Worm (Caenorhabditis elegans) whole organism, L3 larva: ENCODE data around the gene K07E3.4.

Experiments
- aly-2 ChIP-seq: fragments of 150-350 bp; optimal IDR thresholded peaks from 2 replicates; lab custom pipeline; 2014; ENCODE audit warnings: missing biosample characterization, missing genetic modification characterization
- egl-27 ChIP-seq: sonication (generic microtip); optimal IDR thresholded peaks from 4 replicates; lab custom pipeline; 2017; ENCODE audit warnings: missing biosample characterization, missing genetic modification reagents, missing genetic modification characterization
- egl-5 ChIP-seq: fragments of 150-350 bp; optimal IDR thresholded peaks from 2 replicates; lab custom pipeline; 2017; ENCODE audit warnings: missing biosample characterization, missing genetic modification reagents, missing genetic modification characterization, inconsistent platforms
- elt-3 ChIP-seq, 3 experiments: fragments of 150-350 bp in 1 of 3; sonication (generic microtip) in 2 of 3; optimal IDR thresholded peaks; 2 replicates in 2 of 3; 4 replicates in 1 of 3; lab custom pipeline; 2014 to 2017; ENCODE audit warnings: missing biosample characterization in 3 of 3, missing genetic modification characterization in 3 of 3
- mdl-1 ChIP-seq: fragments of 150-350 bp; optimal IDR thresholded peaks from 2 replicates; lab custom pipeline; 2014; ENCODE audit warnings: missing biosample characterization, missing genetic modification characterization
- nhr-11 ChIP-seq: fragments of 150-350 bp; optimal IDR thresholded peaks from 2 replicates; lab custom pipeline; 2014; ENCODE audit warnings: missing biosample characterization, missing genetic modification characterization
- nhr-237 ChIP-seq: fragments of 150-350 bp; optimal IDR thresholded peaks from 2 replicates; lab custom pipeline; 2014; ENCODE audit warnings: missing biosample characterization, missing genetic modification characterization
- pha-4 ChIP-seq: fragments of 150-350 bp; optimal IDR thresholded peaks from 2 replicates; lab custom pipeline; 2014; ENCODE audit warnings: missing biosample characterization, missing genetic modification reagents, missing genetic modification characterization
- pqm-1 ChIP-seq: fragments of 150-350 bp; optimal IDR thresholded peaks from 2 replicates; lab custom pipeline; 2017; ENCODE audit warnings: missing biosample characterization, missing genetic modification characterization, inconsistent platforms
- snpc-4 ChIP-seq: fragments of 150-350 bp; optimal IDR thresholded peaks from 2 replicates; lab custom pipeline; 2014; ENCODE audit warnings: missing biosample characterization, missing genetic modification characterization
- unc-39 ChIP-seq: sonication (generic microtip); optimal IDR thresholded peaks from 4 replicates; lab custom pipeline; 2017; ENCODE audit warnings: missing biosample characterization, missing genetic modification characterization
- zag-1 ChIP-seq: fragments of 150-350 bp; optimal IDR thresholded peaks from 2 replicates; lab custom pipeline; 2014; ENCODE audit warnings: missing biosample characterization, missing genetic modification characterization

- TF ChIP-seq zag-1 (tag; lab: Kevin White, UChicago) (peak; percentile 94), pha-4 (peak; percentile 96), nhr-237 (peak; percentile 65), egl-27 (peak; percentile 91), elt-3 (tag; optimal IDR thresholded peaks at IDR 0.05; lab: Kevin White, UChicago) (peak; percentile 75 to 97 (median 90)), pqm-1 (tag; lab: Kevin White, UChicago) (peak; percentile 94), nhr-11 (tag; lab: Kevin White, UChicago) (peak; percentile 99), egl-5 (tag; lab: Kevin White, UChicago) (peak; percentile 59), snpc-4 (tag; lab: Kevin White, UChicago) (peak; percentile 96), unc-39 (no peak), aly-2 (tag; lab: Kevin White, UChicago) (peak; percentile 92), mdl-1 (peak; percentile 84)
These were observed 47.5 kb downstream of the K07E3.4 start for ce11 chrX:8036219-8036883.
